Fruit fly (Drosophila melanogaster) whole organism, pupa: ENCODE results near the gene tnc.

Experiments used
- CG10348 ChIP-seq: fragments of 200-800 bp; sonication (Bioruptor generic); IDR thresholded peaks from 2 replicates; pipeline ENCODE4 v1.3.6; 2022; ENCODE audit warnings: missing biosample characterization, missing genetic modification characterization
- CG12605 ChIP-seq: fragments of 200-800 bp; sonication (Bioruptor generic); IDR thresholded peaks from 2 replicates; pipeline ENCODE4 v1.3.6; 2022; ENCODE audit warnings: missing biosample characterization, missing genetic modification characterization
- CG15710 ChIP-seq: fragments of 200-800 bp; sonication (Bioruptor generic); optimal IDR thresholded peaks from 2 replicates; lab custom pipeline; 2018; ENCODE audit warnings: missing biosample characterization, mild to moderate bottlenecking, missing genetic modification characterization, moderate library complexity
- CG34367 ChIP-seq: fragments of 200-800 bp; sonication (Bioruptor generic); optimal IDR thresholded peaks from 2 replicates; lab custom pipeline; 2018; ENCODE audit warnings: missing biosample characterization, mild to moderate bottlenecking, missing genetic modification characterization

DNA sequence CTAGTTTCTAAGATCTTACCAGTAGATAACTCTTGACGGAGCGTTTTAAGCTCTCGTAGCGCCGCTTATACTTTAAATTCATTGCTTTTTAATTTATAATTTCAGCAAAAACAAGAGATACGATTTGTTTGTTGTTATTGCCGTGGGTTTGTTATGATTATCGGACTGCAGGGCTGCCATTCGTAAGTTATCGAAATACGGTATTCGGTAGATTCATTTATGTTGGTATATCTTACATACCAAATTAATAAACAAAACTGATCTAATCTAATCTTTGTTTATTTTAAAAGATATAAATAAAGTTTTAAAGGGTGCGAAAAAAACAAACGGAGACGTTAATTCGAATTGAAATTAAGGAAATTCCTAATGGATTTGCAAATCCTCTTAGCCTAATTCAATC is 71.8 kb downstream of the tnc start, which contains the start of the genes CG31111 and stac:
- TF ChIP-seq CG10348 (GFP tag; lab: Robert Waterston, UW) (no peak), CG15710 (no peak), CG12605 (GFP tag; lab: Robert Waterston, UW) (no peak), CG34367 (tag; lab: Kevin White, UChicago) (no peak)
